Fruit fly (Drosophila melanogaster) whole organism, embryonic: ENCODE results near the gene CG32686.

Experiments used
- Antp ChIP-seq: fragments of 200-800 bp; sonication (Bioruptor generic); optimal IDR thresholded peaks from 3 replicates; lab custom pipeline; 2016; ENCODE audit warnings: missing biosample characterization, missing genetic modification characterization
- BtbVII ChIP-seq: fragments of 200-800 bp; sonication (Bioruptor generic); optimal IDR thresholded peaks from 3 replicates; lab custom pipeline; 2017; ENCODE audit warnings: missing biosample characterization, mild to moderate bottlenecking, missing genetic modification characterization
- CG1602 ChIP-seq: fragments of 200-800 bp; sonication (Bioruptor generic); optimal IDR thresholded peaks from 3 replicates; lab custom pipeline; 2016; ENCODE audit warnings: missing biosample characterization, missing genetic modification characterization
- CG17829 ChIP-seq: fragments of 200-800 bp; optimal IDR thresholded peaks from 2 replicates; lab custom pipeline; 2019; ENCODE audit warnings: missing biosample characterization, mild to moderate bottlenecking, missing genetic modification characterization, moderate library complexity
- CG2120 ChIP-seq: fragments of 200-800 bp; sonication (Bioruptor generic); optimal IDR thresholded peaks from 3 replicates; lab custom pipeline; 2016; ENCODE audit warnings: missing biosample characterization, missing genetic modification characterization
- CG2199 ChIP-seq: fragments of 200-800 bp; sonication (Bioruptor generic); IDR thresholded peaks from 3 replicates; pipeline ENCODE4 v1.3.6; 2022; ENCODE audit warnings: missing biosample characterization, missing genetic modification characterization
- CG30403 ChIP-seq: fragments of 200-800 bp; sonication (Bioruptor generic); optimal IDR thresholded peaks from 3 replicates; lab custom pipeline; 2016; ENCODE audit warnings: missing biosample characterization, missing genetic modification characterization
- CG33557 ChIP-seq: fragments of 200-800 bp; sonication (Bioruptor generic); optimal IDR thresholded peaks from 2 replicates; lab custom pipeline; 2019; ENCODE audit warnings: missing biosample characterization, mild to moderate bottlenecking, missing genetic modification characterization, moderate library complexity
- CG42726 ChIP-seq: fragments of 200-800 bp; sonication (Bioruptor generic); IDR thresholded peaks from 2 replicates; pipeline ENCODE4 v1.3.6; 2022; ENCODE audit warnings: missing biosample characterization, missing genetic modification characterization; ENCODE audit not compliant: partially characterized antibody
- CG4282 ChIP-seq: fragments of 200-800 bp; sonication (Bioruptor generic); optimal IDR thresholded peaks from 2 replicates; lab custom pipeline; 2016; ENCODE audit warnings: missing biosample characterization, missing genetic modification characterization
- CG4617 ChIP-seq: fragments of 200-800 bp; sonication (Bioruptor generic); optimal IDR thresholded peaks from 3 replicates; lab custom pipeline; 2016; ENCODE audit warnings: missing biosample characterization, missing genetic modification characterization, borderline replicate concordance
- CG5180 ChIP-seq: fragments of 200-800 bp; sonication (Bioruptor generic); optimal IDR thresholded peaks from 3 replicates; lab custom pipeline; 2017; ENCODE audit warnings: missing biosample characterization, missing genetic modification characterization, mild to moderate bottlenecking, moderate library complexity, missing genetic modification reagents
- CG6654 ChIP-seq: fragments of 200-800 bp; sonication (Bioruptor generic); optimal IDR thresholded peaks from 2 replicates; lab custom pipeline; 2017; ENCODE audit warnings: missing biosample characterization, mild to moderate bottlenecking, missing genetic modification characterization
- CG7839 ChIP-seq: fragments of 200-800 bp; sonication (Bioruptor generic); optimal IDR thresholded peaks from 3 replicates; lab custom pipeline; 2018; ENCODE audit warnings: missing biosample characterization, mild to moderate bottlenecking, missing genetic modification characterization, moderate library complexity
- CG7987 ChIP-seq: fragments of 200-800 bp; sonication (Bioruptor generic); optimal IDR thresholded peaks from 2 replicates; lab custom pipeline; 2018; ENCODE audit warnings: missing biosample characterization, mild to moderate bottlenecking, missing genetic modification characterization, moderate library complexity
- CG8765 ChIP-seq: fragments of 200-800 bp; sonication (Bioruptor generic); IDR thresholded peaks from 2 replicates; pipeline ENCODE4 v1.3.6; 2022; ENCODE audit warnings: missing biosample characterization, missing genetic modification characterization
- CG8924 ChIP-seq: fragments of 200-800 bp; optimal IDR thresholded peaks from 3 replicates; lab custom pipeline; 2019; ENCODE audit warnings: missing biosample characterization, mild to moderate bottlenecking, missing genetic modification characterization, moderate library complexity
- CG9797 ChIP-seq: fragments of 200-800 bp; sonication (Bioruptor generic); optimal IDR thresholded peaks from 3 replicates; lab custom pipeline; 2018; ENCODE audit warnings: missing biosample characterization, mild to moderate bottlenecking, missing genetic modification characterization
- D19B ChIP-seq: fragments of 200-800 bp; sonication (Bioruptor generic); optimal IDR thresholded peaks from 2 replicates; lab custom pipeline; 2017; ENCODE audit warnings: missing biosample characterization, mild to moderate bottlenecking, missing genetic modification characterization
- Hmr ChIP-seq: fragments of 200-800 bp; sonication (Bioruptor generic); optimal IDR thresholded peaks from 3 replicates; lab custom pipeline; 2017; ENCODE audit warnings: mild to moderate bottlenecking, missing biosample characterization, missing genetic modification reagents, missing genetic modification characterization
- Hr78 ChIP-seq, 2 experiments: fragments of 200-800 bp in 1 of 2; fragments of >200 bp in 1 of 2; sonication (Bioruptor generic) in 1 of 2; optimal IDR thresholded peaks; 2 replicates each; lab custom pipeline; 2017 to 2019; ENCODE audit warnings: missing biosample characterization in 2 of 2, missing genetic modification characterization in 2 of 2, mild to moderate bottlenecking in 1 of 2, moderate library complexity in 1 of 2
- Jarid2 ChIP-seq: fragments of 200-800 bp; sonication (Bioruptor generic); optimal IDR thresholded peaks from 3 replicates; lab custom pipeline; 2017; ENCODE audit warnings: mild to moderate bottlenecking, missing biosample characterization, missing genetic modification reagents, missing genetic modification characterization
- Kr ChIP-seq: fragments of 200-800 bp; sonication (Bioruptor generic); optimal IDR thresholded peaks from 2 replicates; lab custom pipeline; 2017; ENCODE audit warnings: missing biosample characterization, mild to moderate bottlenecking, missing genetic modification characterization
- Lhr ChIP-seq: fragments of 200-800 bp; sonication (Bioruptor generic); optimal IDR thresholded peaks from 3 replicates; lab custom pipeline; 2017; ENCODE audit warnings: mild to moderate bottlenecking, missing biosample characterization, missing genetic modification reagents, missing genetic modification characterization
- Lim3 ChIP-seq: fragments of 200-800 bp; sonication (Bioruptor generic); IDR thresholded peaks from 2 replicates; pipeline ENCODE4 v1.3.6; 2022; ENCODE audit warnings: missing biosample characterization, missing genetic modification characterization
- NfI ChIP-seq: fragments of 200-800 bp; sonication (Bioruptor generic); optimal IDR thresholded peaks from 3 replicates; lab custom pipeline; 2018; ENCODE audit warnings: missing biosample characterization, mild to moderate bottlenecking, missing genetic modification characterization, moderate library complexity
- Ptx1 ChIP-seq: fragments of 200-800 bp; sonication (Bioruptor generic); IDR thresholded peaks from 2 replicates; pipeline ENCODE4 v1.3.6; 2022; ENCODE audit warnings: missing biosample characterization, missing genetic modification characterization
- Sry-β ChIP-seq: fragments of 200-800 bp; sonication (Bioruptor generic); optimal IDR thresholded peaks from 2 replicates; lab custom pipeline; 2018; ENCODE audit warnings: missing biosample characterization, mild to moderate bottlenecking, missing genetic modification characterization, moderate library complexity
- Stat92E ChIP-seq, 3 experiments: fragments of >200 bp in 2 of 3; fragments of 200-800 bp in 1 of 3; sonication (Bioruptor generic) in 1 of 3; optimal IDR thresholded peaks; 2 replicates each; lab custom pipeline; 2017 to 2019; ENCODE audit warnings: missing biosample characterization in 3 of 3, missing genetic modification characterization in 3 of 3, mild to moderate bottlenecking in 1 of 3, moderate library complexity in 1 of 3
- aop ChIP-seq: fragments of 200-800 bp; sonication (Bioruptor generic); IDR thresholded peaks from 2 replicates; pipeline ENCODE4 v1.3.6; 2022; ENCODE audit warnings: missing biosample characterization, missing genetic modification characterization
- ato ChIP-seq: fragments of 200-800 bp; sonication (Bioruptor generic); IDR thresholded peaks from 2 replicates; pipeline ENCODE4 v1.3.6; 2022; ENCODE audit warnings: missing biosample characterization, missing genetic modification characterization; ENCODE audit not compliant: partially characterized antibody
- dati ChIP-seq: fragments of 200-800 bp; sonication (Bioruptor generic); IDR thresholded peaks from 2 replicates; pipeline ENCODE4 v1.3.6; 2022; ENCODE audit warnings: missing biosample characterization, missing genetic modification characterization
- eyg ChIP-seq: fragments of 200-800 bp; sonication (Bioruptor generic); optimal IDR thresholded peaks from 3 replicates; lab custom pipeline; 2016; ENCODE audit warnings: missing biosample characterization, missing genetic modification characterization
- fd64A ChIP-seq: fragments of 200-800 bp; sonication (Bioruptor generic); optimal IDR thresholded peaks from 3 replicates; lab custom pipeline; 2018; ENCODE audit warnings: missing biosample characterization, mild to moderate bottlenecking, missing genetic modification characterization
- ftz-f1 ChIP-seq: fragments of 200-800 bp; sonication (Bioruptor generic); optimal IDR thresholded peaks from 2 replicates; lab custom pipeline; 2016; ENCODE audit warnings: missing biosample characterization, missing genetic modification characterization
- her ChIP-seq: fragments of 200-800 bp; sonication (Bioruptor generic); optimal IDR thresholded peaks from 2 replicates; lab custom pipeline; 2016; ENCODE audit warnings: missing biosample characterization, missing genetic modification characterization
- lilli ChIP-seq: fragments of 200-800 bp; sonication (Bioruptor generic); optimal IDR thresholded peaks from 3 replicates; lab custom pipeline; 2016; ENCODE audit warnings: missing biosample characterization, missing genetic modification characterization
- onecut ChIP-seq: fragments of 200-800 bp; sonication (Bioruptor generic); IDR thresholded peaks from 2 replicates; pipeline ENCODE4 v1.3.6; 2022; ENCODE audit warnings: missing biosample characterization, missing genetic modification characterization
- pan ChIP-seq, 4 experiments: fragments of >200 bp in 3 of 4; fragments of 200-800 bp in 1 of 4; sonication (Bioruptor generic) in 1 of 4; optimal IDR thresholded peaks in 3 of 4; IDR thresholded peaks in 1 of 4; 2 replicates each; pipeline versions ENCODE4 v1.3.6 to Lab custom; 2017 to 2022; ENCODE audit warnings: missing biosample characterization in 2 of 4, missing genetic modification characterization in 2 of 4, mixed read lengths in 1 of 4
- pfk ChIP-seq: fragments of 200-800 bp; sonication (Bioruptor generic); optimal IDR thresholded peaks from 2 replicates; lab custom pipeline; 2018; ENCODE audit warnings: missing biosample characterization, mild to moderate bottlenecking, missing genetic modification characterization, moderate library complexity
- sd ChIP-seq: fragments of 200-800 bp; sonication (Bioruptor generic); optimal IDR thresholded peaks from 3 replicates; lab custom pipeline; 2018; ENCODE audit warnings: missing biosample characterization, mild to moderate bottlenecking, missing genetic modification characterization, moderate library complexity
- slou ChIP-seq: fragments of 200-800 bp; sonication (Bioruptor generic); optimal IDR thresholded peaks from 3 replicates; lab custom pipeline; 2016; ENCODE audit warnings: missing biosample characterization, missing genetic modification characterization
- sob ChIP-seq: fragments of 200-800 bp; sonication (Bioruptor generic); IDR thresholded peaks from 2 replicates; pipeline ENCODE4 v1.3.6; 2022; ENCODE audit warnings: missing biosample characterization, missing genetic modification characterization
- sug ChIP-seq: fragments of 200-800 bp; optimal IDR thresholded peaks from 2 replicates; lab custom pipeline; 2019; ENCODE audit warnings: missing biosample characterization, mild to moderate bottlenecking, missing genetic modification characterization, moderate library complexity
- tin ChIP-seq: fragments of 200-800 bp; sonication (Bioruptor generic); optimal IDR thresholded peaks from 3 replicates; lab custom pipeline; 2016; ENCODE audit warnings: missing biosample characterization, missing genetic modification characterization
- tna ChIP-seq: fragments of 200-800 bp; sonication (Bioruptor generic); IDR thresholded peaks from 2 replicates; pipeline ENCODE4 v1.3.6; 2022; ENCODE audit warnings: missing biosample characterization, missing genetic modification characterization; ENCODE audit not compliant: partially characterized antibody
- trem ChIP-seq: fragments of 200-800 bp; optimal IDR thresholded peaks from 3 replicates; lab custom pipeline; 2019; ENCODE audit warnings: missing biosample characterization, mild to moderate bottlenecking, missing genetic modification characterization, moderate library complexity
- unc-4 ChIP-seq: fragments of 200-800 bp; sonication (Bioruptor generic); IDR thresholded peaks from 2 replicates; pipeline ENCODE4 v1.3.6; 2022; ENCODE audit warnings: missing biosample characterization, missing genetic modification characterization; ENCODE audit not compliant: partially characterized antibody
- yki ChIP-seq: fragments of >200 bp; optimal IDR thresholded peaks from 3 replicates; lab custom pipeline; 2018

The CG32686 gene

dm6 chrX:10387672-10388071, 12.6 kb upstream of the CG32686 start (continued):
- TF ChIP-seq CG7987 (GFP tag; lab: Kevin White, UChicago) (no peak), pan (optimal IDR thresholded peaks at IDR 0.05; lab: Kevin White, UChicago) (no peak), pan (GFP tag; optimal IDR thresholded peaks at IDR 0.05 in 1 of 2, IDR thresholded peaks at IDR 0.05 in 1 of 2) (peak in 1 of 2 experiments; percentile 70), sug (tag; lab: Kevin White, UChicago) (no peak), CG30403 (GFP tag; lab: Kevin White, UChicago) (peak; percentile 32), CG17829 (no peak), lilli (peak; percentile 64), Hr78 (GFP tag; optimal IDR thresholded peaks at IDR 0.05; lab: Kevin White, UChicago) (no peak), CG4282 (GFP tag; lab: Kevin White, UChicago) (no peak), fd64A (no peak), yki (lab: Kevin White, UChicago) (no peak), tna (GFP tag; lab: Robert Waterston, UW) (no peak), CG2199 (GFP tag; lab: Robert Waterston, UW) (no peak), ftz-f1 (peak; percentile 64), D19B (GFP tag; lab: Kevin White, UChicago) (no peak), Lim3 (GFP tag; lab: Robert Waterston, UW) (no peak), unc-4 (GFP tag; lab: Robert Waterston, UW) (no peak), Lhr (GFP tag; lab: Kevin White, UChicago) (no peak), CG9797 (no peak), Antp (peak; percentile 42), Jarid2 (GFP tag; lab: Kevin White, UChicago) (no peak), her (peak; percentile 8), CG42726 (GFP tag; lab: Robert Waterston, UW) (no peak), CG4617 (no peak), BtbVII (GFP tag; lab: Kevin White, UChicago) (no peak), CG5180 (no peak), sd (tag; lab: Kevin White, UChicago) (no peak), CG2120 (GFP tag; lab: Kevin White, UChicago) (peak; percentile 70), pfk (GFP tag; lab: Kevin White, UChicago) (no peak), Sry-β (no peak), tin (GFP tag; lab: Kevin White, UChicago) (no peak), NfI (GFP tag; lab: Kevin White, UChicago) (peak; percentile 31), CG8924 (tag; lab: Kevin White, UChicago) (no peak), slou (no peak), CG33557 (no peak), dati (GFP tag; lab: Robert Waterston, UW) (no peak), Ptx1 (peak; percentile 54), CG8765 (GFP tag; lab: Robert Waterston, UW) (no peak), ato (GFP tag; lab: Robert Waterston, UW) (no peak), sob (peak; percentile 64; the same call in 1 of the 2 replicates), eyg (GFP tag; lab: Kevin White, UChicago) (no peak), onecut (no peak), Stat92E (GFP tag; optimal IDR thresholded peaks at IDR 0.05; lab: Kevin White, UChicago) (no peak), CG7839 (tag; lab: Kevin White, UChicago) (peak; percentile 66), Kr (no peak), aop (GFP tag; lab: Robert Waterston, UW) (no peak), trem (tag; lab: Kevin White, UChicago) (no peak), Hmr (GFP tag; lab: Kevin White, UChicago) (peak; percentile 32), CG6654 (no peak), CG1602 (GFP tag; lab: Kevin White, UChicago) (peak; percentile 3)
